Worm (Caenorhabditis elegans) whole organism, L4/young adult: ENCODE results near the gene tcl-2.

Experiments used
- W03F9.2 ChIP-seq: fragments of 150-350 bp; optimal IDR thresholded peaks from 2 replicates; lab custom pipeline; 2014; ENCODE audit warnings: missing biosample characterization, missing genetic modification characterization
- dao-5 ChIP-seq: sonication (generic microtip); optimal IDR thresholded peaks from 2 replicates; lab custom pipeline; 2016; ENCODE audit warnings: missing genotype, missing genetic modification characterization, moderate library complexity, missing compliant biosample characterization
- him-1 ChIP-seq: sonication (generic microtip); optimal IDR thresholded peaks from 2 replicates; lab custom pipeline; 2016; ENCODE audit warnings: missing genotype, missing genetic modification reagents, missing genetic modification characterization, missing compliant biosample characterization

- TF ChIP-seq W03F9.2 (no peak), him-1 (tag; lab: Kevin White, UChicago) (no peak), dao-5 (tag; lab: Kevin White, UChicago) (no peak)
These were observed 16.4 kb upstream of the tcl-2 start, which contains the start of gene Y38C1AA.6 for ce11 chrIV:162530-162929.
